1 fruit fly cellular context compared by ENCODE assay signal in genomic region chr2L:12010877-12011666, dm6.
TF ChIP-seq lines count a peak whose summit lies in the region.

No protein-coding gene starts in this region.

TF ChIP-seq in whole organism, embryonic, 481 proteins besides CTCF, POLR2A, EP300 and RAD21 (continued from another document and continues in another):
- TF ChIP-seq Hmr (GFP tag; optimal IDR thresholded peaks at IDR 0.05; lab: Kevin White, UChicago) (peak; percentile 95), CG9797 (GFP tag; optimal IDR thresholded peaks at IDR 0.05; lab: Kevin White, UChicago) (peak; percentile 13), CG6272 (GFP tag; IDR thresholded peaks at IDR 0.05; lab: Robert Waterston, UW) (peak; percentile 86), salm (tag; optimal IDR thresholded peaks at IDR 0.05; lab: Kevin White, UChicago) (peak; percentile 73), tio (GFP tag; optimal IDR thresholded peaks at IDR 0.05; lab: Kevin White, UChicago) (no peak), NFAT (GFP tag; IDR thresholded peaks at IDR 0.05; lab: Robert Waterston, UW) (no peak), sens-2 (GFP tag; IDR thresholded peaks at IDR 0.05; lab: Robert Waterston, UW) (no peak), tx (GFP tag; optimal IDR thresholded peaks at IDR 0.05; lab: Kevin White, UChicago) (peak; percentile 72), insv (GFP tag; optimal IDR thresholded peaks at IDR 0.05; lab: Kevin White, UChicago) (peak; percentile 0 to 57), CG6175 (GFP tag; IDR thresholded peaks at IDR 0.05; lab: Robert Waterston, UW) (no peak), maf-S (GFP tag; optimal IDR thresholded peaks at IDR 0.05; lab: Kevin White, UChicago) (peak; percentile 63), CG31365 (tag; optimal IDR thresholded peaks at IDR 0.05; lab: Kevin White, UChicago) (peak; percentile 67), ATbp (GFP tag; optimal IDR thresholded peaks at IDR 0.05; lab: Kevin White, UChicago) (peak; percentile 89), Dbx (GFP tag; IDR thresholded peaks at IDR 0.05; lab: Robert Waterston, UW) (no peak), caup (GFP tag; optimal IDR thresholded peaks at IDR 0.05; lab: Kevin White, UChicago; ENCODE audit: severe bottlenecking) (peak; percentile 86), Atf6 (GFP tag; IDR thresholded peaks at IDR 0.05; lab: Robert Waterston, UW) (no peak), vfl (GFP tag; optimal IDR thresholded peaks at IDR 0.05; lab: Kevin White, UChicago) (peak; percentile 84), zfh2 (GFP tag; optimal IDR thresholded peaks at IDR 0.05; lab: Kevin White, UChicago) (peak; percentile 81), CG18011 (GFP tag; optimal IDR thresholded peaks at IDR 0.05; lab: Kevin White, UChicago) (peak; percentile 55), sd (tag; optimal IDR thresholded peaks at IDR 0.05; lab: Kevin White, UChicago) (peak; percentile 99), pan (optimal IDR thresholded peaks at IDR 0.05; lab: Kevin White, UChicago) (no peak), pan (GFP tag; optimal IDR thresholded peaks at IDR 0.05 in 1 of 2, IDR thresholded peaks at IDR 0.05 in 1 of 2) (no peak), kay (GFP tag; optimal IDR thresholded peaks at IDR 0.05; lab: Kevin White, UChicago) (peak; percentile 89), MBD-R2 (GFP tag; IDR thresholded peaks at IDR 0.05; lab: Robert Waterston, UW) (no peak), CG3281 (GFP tag; optimal IDR thresholded peaks at IDR 0.05; lab: Kevin White, UChicago) (peak; percentile 96), Opbp (GFP tag; IDR thresholded peaks at IDR 0.05; lab: Robert Waterston, UW; ENCODE audit: partially characterized antibody) (no peak), shn (GFP tag; optimal IDR thresholded peaks at IDR 0.05; lab: Kevin White, UChicago) (peak; percentile 78), sna (GFP tag; IDR thresholded peaks at IDR 0.05; lab: Robert Waterston, UW; ENCODE audit: partially characterized antibody) (no peak), Lpt (GFP tag; optimal IDR thresholded peaks at IDR 0.05; lab: Kevin White, UChicago) (no peak), CG2129 (GFP tag; IDR thresholded peaks at IDR 0.05; lab: Robert Waterston, UW; ENCODE audit: partially characterized antibody) (no peak), CG9932 (GFP tag; IDR thresholded peaks at IDR 0.05; lab: Robert Waterston, UW) (no peak), CG4730 (GFP tag; IDR thresholded peaks at IDR 0.05; lab: Robert Waterston, UW) (no peak), pzg (GFP tag; optimal IDR thresholded peaks at IDR 0.05; lab: Kevin White, UChicago) (peak; percentile 6), HLH54F (GFP tag; optimal IDR thresholded peaks at IDR 0.05; lab: Kevin White, UChicago) (peak; percentile 84), CG11560 (tag; IDR thresholded peaks at IDR 0.05; lab: Robert Waterston, UW) (no peak), Taf1 (GFP tag; IDR thresholded peaks at IDR 0.05; lab: Robert Waterston, UW) (no peak), CG13287 (GFP tag; IDR thresholded peaks at IDR 0.05; lab: Robert Waterston, UW; ENCODE audit: partially characterized antibody) (no peak), sr (GFP tag; IDR thresholded peaks at IDR 0.05; lab: Robert Waterston, UW) (no peak), PHDP (tag; optimal IDR thresholded peaks at IDR 0.05; lab: Kevin White, UChicago) (peak; percentile 93), CG11723 (GFP tag; optimal IDR thresholded peaks at IDR 0.05; lab: Kevin White, UChicago) (peak; percentile 89), nerfin-2 (GFP tag; IDR thresholded peaks at IDR 0.05; lab: Robert Waterston, UW; ENCODE audit: partially characterized antibody) (no peak), Nf-YA (GFP tag; IDR thresholded peaks at IDR 0.05; lab: Robert Waterston, UW) (no peak), Atf3 (GFP tag; optimal IDR thresholded peaks at IDR 0.05; lab: Kevin White, UChicago) (peak; percentile 53), CG31224 (GFP tag; IDR thresholded peaks at IDR 0.05; lab: Robert Waterston, UW) (no peak), knrl (GFP tag; IDR thresholded peaks at IDR 0.05; lab: Robert Waterston, UW; ENCODE audit: partially characterized antibody) (no peak), chif (GFP tag; optimal IDR thresholded peaks at IDR 0.05; lab: Kevin White, UChicago) (peak; percentile 76 to 78), ewg (GFP tag; optimal IDR thresholded peaks at IDR 0.05; lab: Kevin White, UChicago) (peak; percentile 80), CG3407 (GFP tag; optimal IDR thresholded peaks at IDR 0.05; lab: Kevin White, UChicago) (peak; percentile 66), CG11504 (tag; optimal IDR thresholded peaks at IDR 0.05; lab: Kevin White, UChicago) (peak; percentile 87), CG16863 (GFP tag; optimal IDR thresholded peaks at IDR 0.05; lab: Kevin White, UChicago) (peak; percentile 74), Dll (GFP tag; IDR thresholded peaks at IDR 0.05; lab: Robert Waterston, UW; ENCODE audit: partially characterized antibody) (no peak), CG11085 (GFP tag; IDR thresholded peaks at IDR 0.05; lab: Robert Waterston, UW) (no peak), CG12299 (tag; optimal IDR thresholded peaks at IDR 0.05; lab: Kevin White, UChicago) (peak; percentile 91), Sry-δ (GFP tag; optimal IDR thresholded peaks at IDR 0.05; lab: Kevin White, UChicago) (no peak), CG9727 (GFP tag; optimal IDR thresholded peaks at IDR 0.05; lab: Kevin White, UChicago) (peak; percentile 92), HmgZ (tag; optimal IDR thresholded peaks at IDR 0.05; lab: Kevin White, UChicago) (peak; percentile 89), CG4404 (GFP tag; IDR thresholded peaks at IDR 0.05; lab: Robert Waterston, UW) (no peak), CG32772 (GFP tag; IDR thresholded peaks at IDR 0.05; lab: Robert Waterston, UW) (no peak), fru (optimal IDR thresholded peaks at IDR 0.05; lab: Kevin White, UChicago) (no peak), repo (GFP tag; optimal IDR thresholded peaks at IDR 0.05; lab: Kevin White, UChicago) (peak; percentile 4), dati (GFP tag; IDR thresholded peaks at IDR 0.05; lab: Robert Waterston, UW) (no peak), ftz-f1 (GFP tag; optimal IDR thresholded peaks at IDR 0.05; lab: Kevin White, UChicago) (no peak), Nf-YC (tag; optimal IDR thresholded peaks at IDR 0.05; lab: Kevin White, UChicago) (peak; percentile 78), Vsx1 (GFP tag; optimal IDR thresholded peaks at IDR 0.05; lab: Kevin White, UChicago) (peak; percentile 92), Gug (GFP tag; IDR thresholded peaks at IDR 0.05; lab: Robert Waterston, UW) (peak; percentile 84), YL-1 (GFP tag; optimal IDR thresholded peaks at IDR 0.05; lab: Kevin White, UChicago) (peak; percentile 77), zfh1 (GFP tag; IDR thresholded peaks at IDR 0.05; lab: Robert Waterston, UW) (no peak), oc (tag; optimal IDR thresholded peaks at IDR 0.05; lab: Kevin White, UChicago) (no peak), CG2678 (tag; optimal IDR thresholded peaks at IDR 0.05; lab: Kevin White, UChicago) (peak; percentile 97), crol (GFP tag; IDR thresholded peaks at IDR 0.05; lab: Robert Waterston, UW) (no peak), E2f1 (GFP tag; IDR thresholded peaks at IDR 0.05; lab: Robert Waterston, UW) (no peak), CG7928 (GFP tag; optimal IDR thresholded peaks at IDR 0.05; lab: Kevin White, UChicago) (peak; percentile 73), pros (GFP tag; optimal IDR thresholded peaks at IDR 0.05; lab: Kevin White, UChicago) (no peak), luna (GFP tag; optimal IDR thresholded peaks at IDR 0.05; lab: Kevin White, UChicago) (no peak), CG2889 (GFP tag; IDR thresholded peaks at IDR 0.05; lab: Robert Waterston, UW) (no peak), vvl (GFP tag; IDR thresholded peaks at IDR 0.05; lab: Robert Waterston, UW) (no peak), z (GFP tag; IDR thresholded peaks at IDR 0.05; lab: Robert Waterston, UW) (no peak), CG7745 (tag; optimal IDR thresholded peaks at IDR 0.05; lab: Kevin White, UChicago) (no peak), CG9876 (GFP tag; optimal IDR thresholded peaks at IDR 0.05; lab: Kevin White, UChicago) (no peak), Atf-2 (GFP tag; optimal IDR thresholded peaks at IDR 0.05; lab: Kevin White, UChicago) (peak; percentile 47), scrt (GFP tag; optimal IDR thresholded peaks at IDR 0.05; lab: Kevin White, UChicago) (no peak), Oaz (GFP tag; IDR thresholded peaks at IDR 0.05; lab: Robert Waterston, UW) (no peak), TFAM (GFP tag; optimal IDR thresholded peaks at IDR 0.05; lab: Kevin White, UChicago) (peak; percentile 8), gfzf (GFP tag; optimal IDR thresholded peaks at IDR 0.05; lab: Kevin White, UChicago) (no peak), crp (GFP tag; optimal IDR thresholded peaks at IDR 0.05; lab: Kevin White, UChicago) (peak in 1 of 2 experiments; percentile 68), pb (GFP tag; optimal IDR thresholded peaks at IDR 0.05; lab: Kevin White, UChicago) (no peak), hbn (GFP tag; IDR thresholded peaks at IDR 0.05; lab: Robert Waterston, UW; ENCODE audit: partially characterized antibody) (no peak), CG34422 (GFP tag; IDR thresholded peaks at IDR 0.05; lab: Robert Waterston, UW) (no peak), CG10267 (tag; optimal IDR thresholded peaks at IDR 0.05; lab: Kevin White, UChicago) (peak; percentile 85), CG1647 (GFP tag; optimal IDR thresholded peaks at IDR 0.05; lab: Kevin White, UChicago) (peak; percentile 80), chn (GFP tag; optimal IDR thresholded peaks at IDR 0.05; lab: Kevin White, UChicago) (peak; percentile 29), CG1233 (GFP tag; optimal IDR thresholded peaks at IDR 0.05; lab: Kevin White, UChicago) (peak; percentile 92), CG7357 (GFP tag; IDR thresholded peaks at IDR 0.05; lab: Robert Waterston, UW) (peak; percentile 87), ci (GFP tag; IDR thresholded peaks at IDR 0.05; lab: Robert Waterston, UW) (no peak), Antp (GFP tag; optimal IDR thresholded peaks at IDR 0.05; lab: Kevin White, UChicago) (peak; percentile 38), CG17186 (GFP tag; optimal IDR thresholded peaks at IDR 0.05; lab: Kevin White, UChicago) (peak; percentile 32), CG10209 (GFP tag; optimal IDR thresholded peaks at IDR 0.05; lab: Kevin White, UChicago) (peak; percentile 91), CG7271 (tag; optimal IDR thresholded peaks at IDR 0.05; lab: Kevin White, UChicago) (peak; percentile 28), CG8359 (GFP tag; optimal IDR thresholded peaks at IDR 0.05; lab: Kevin White, UChicago; ENCODE audit: borderline replicate concordance) (peak; percentile 77), Side (GFP tag; optimal IDR thresholded peaks at IDR 0.05; lab: Kevin White, UChicago) (peak; percentile 29), bsh (GFP tag; optimal IDR thresholded peaks at IDR 0.05; lab: Kevin White, UChicago) (peak; percentile 55 to 90), lmd (GFP tag; IDR thresholded peaks at IDR 0.05; lab: Robert Waterston, UW) (no peak), tap (tag; optimal IDR thresholded peaks at IDR 0.05; lab: Kevin White, UChicago) (peak; percentile 83), Trl (optimal IDR thresholded peaks at IDR 0.05; lab: Kevin White, UChicago) (no peak), Trl (GFP tag; optimal IDR thresholded peaks at IDR 0.05; lab: Kevin White, UChicago) (peak; percentile 38), CG9215 (GFP tag; IDR thresholded peaks at IDR 0.05; lab: Robert Waterston, UW) (no peak), CG11398 (GFP tag; optimal IDR thresholded peaks at IDR 0.05; lab: Kevin White, UChicago) (peak; percentile 56), C15 (GFP tag; IDR thresholded peaks at IDR 0.05; lab: Robert Waterston, UW) (no peak), Dad (GFP tag; optimal IDR thresholded peaks at IDR 0.05; lab: Kevin White, UChicago) (peak; percentile 68), Doc3 (GFP tag; IDR thresholded peaks at IDR 0.05; lab: Robert Waterston, UW; ENCODE audit: partially characterized antibody) (no peak), Jarid2 (GFP tag; optimal IDR thresholded peaks at IDR 0.05; lab: Kevin White, UChicago) (peak; percentile 73), Xbp1 (GFP tag; optimal IDR thresholded peaks at IDR 0.05; lab: Kevin White, UChicago) (peak; percentile 91), CG6683 (GFP tag; optimal IDR thresholded peaks at IDR 0.05; lab: Kevin White, UChicago) (peak; percentile 83), CG8478 (optimal IDR thresholded peaks at IDR 0.05; lab: Kevin White, UChicago) (peak; percentile 92), Chrac-16 (GFP tag; optimal IDR thresholded peaks at IDR 0.05; lab: Kevin White, UChicago) (peak; percentile 89), CG10565 (GFP tag; optimal IDR thresholded peaks at IDR 0.05; lab: Kevin White, UChicago) (no peak), CG10979 (tag; optimal IDR thresholded peaks at IDR 0.05; lab: Kevin White, UChicago) (peak; percentile 92), CG13775 (GFP tag; optimal IDR thresholded peaks at IDR 0.05; lab: Kevin White, UChicago) (peak; percentile 87), CG1529 (GFP tag; optimal IDR thresholded peaks at IDR 0.05; lab: Kevin White, UChicago) (peak; percentile 77), CG12104 (GFP tag; optimal IDR thresholded peaks at IDR 0.05; lab: Kevin White, UChicago) (peak; percentile 68), pita (GFP tag; optimal IDR thresholded peaks at IDR 0.05; lab: Kevin White, UChicago) (no peak), CG11695 (GFP tag; IDR thresholded peaks at IDR 0.05; lab: Robert Waterston, UW) (no peak), CG12391 (tag; optimal IDR thresholded peaks at IDR 0.05; lab: Kevin White, UChicago) (peak; percentile 92), CG14860 (GFP tag; IDR thresholded peaks at IDR 0.05; lab: Robert Waterston, UW; ENCODE audit: partially characterized antibody) (no peak), en (GFP tag; optimal IDR thresholded peaks at IDR 0.05; lab: Kevin White, UChicago) (no peak), gsb-n (tag; optimal IDR thresholded peaks at IDR 0.05; lab: Kevin White, UChicago) (peak; percentile 68), slou (GFP tag; optimal IDR thresholded peaks at IDR 0.05; lab: Kevin White, UChicago) (peak; percentile 85), Ets97D (GFP tag; optimal IDR thresholded peaks at IDR 0.05; lab: Kevin White, UChicago) (no peak), da (GFP tag; optimal IDR thresholded peaks at IDR 0.05; lab: Kevin White, UChicago) (no peak), Optix (GFP tag; IDR thresholded peaks at IDR 0.05; lab: Robert Waterston, UW) (no peak), dysf (GFP tag; IDR thresholded peaks at IDR 0.05; lab: Robert Waterston, UW) (no peak), NC2β (GFP tag; optimal IDR thresholded peaks at IDR 0.05; lab: Kevin White, UChicago) (peak; percentile 49), inv (GFP tag; IDR thresholded peaks at IDR 0.05; lab: Robert Waterston, UW; ENCODE audit: partially characterized antibody) (no peak), CG3995 (GFP tag; optimal IDR thresholded peaks at IDR 0.05; lab: Kevin White, UChicago) (peak; percentile 73), CG12236 (GFP tag; optimal IDR thresholded peaks at IDR 0.05; lab: Kevin White, UChicago) (peak; percentile 58)
